Fruit fly (Drosophila melanogaster) whole organism, larva: ENCODE data around the gene CG11638.

Experiments
- noc ChIP-seq: fragments of 200-800 bp; sonication (Bioruptor generic); optimal IDR thresholded peaks from 3 replicates; lab custom pipeline; 2019; ENCODE audit warnings: missing biosample characterization, mild to moderate bottlenecking, missing genetic modification characterization, moderate library complexity

CG11638 gene

dm6 chrX:1026511-1026910 is at the start of gene CG11638, which contains the start of the genes CG32814 and CG3021:
CG11638 (minus strand) TSS chrX:1026703.
CG32814 (minus strand) TSS chrX:1026700.
CG3021 (plus strand) TSS chrX:1026791.
- TF ChIP-seq noc (tag; lab: Kevin White, UChicago): no peak

DNA sequence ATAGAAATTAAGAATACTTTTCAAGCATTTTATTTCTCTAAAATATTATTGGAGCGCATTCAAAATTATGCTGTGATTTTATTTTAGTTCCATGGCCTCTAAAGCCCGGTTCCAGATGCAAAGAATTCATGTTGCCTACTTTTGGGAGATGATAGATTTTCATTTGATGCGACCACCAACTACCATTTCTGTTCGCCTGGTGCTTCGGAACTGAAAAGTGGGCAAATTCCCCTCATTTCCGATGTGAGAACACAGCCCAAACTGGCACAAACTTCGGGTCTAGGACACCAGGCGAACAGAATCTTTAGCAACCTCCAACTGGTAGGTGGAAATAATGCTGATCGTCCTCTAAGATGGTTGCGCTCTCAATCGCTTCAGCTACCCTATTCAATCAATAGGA is 36.6 kb upstream of the CG11638 start:
- no peak for TF ChIP-seq noc (tag; lab: Kevin White, UChicago)

DNA sequence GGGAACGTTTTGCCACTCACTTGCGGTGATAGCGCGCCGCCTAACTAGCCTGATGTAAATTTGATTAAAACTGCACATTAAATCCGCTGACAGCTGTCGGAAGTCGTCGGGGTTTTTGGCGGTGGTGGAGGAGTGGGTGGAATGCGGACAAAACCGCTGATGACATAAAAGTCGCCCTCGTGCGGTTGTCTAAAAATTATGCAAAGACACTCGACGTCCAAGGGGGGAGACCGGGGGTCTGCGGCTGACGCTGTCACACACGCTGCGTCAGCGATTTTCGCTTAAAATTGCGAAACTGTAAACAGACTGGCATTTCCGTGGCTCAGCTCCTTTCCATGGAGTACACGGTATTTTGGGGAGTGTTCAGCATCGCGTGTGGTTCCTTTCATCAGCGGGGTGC is 29.8 kb upstream of the CG11638 start:
- TF ChIP-seq noc (tag; lab: Kevin White, UChicago): no peak

DNA sequence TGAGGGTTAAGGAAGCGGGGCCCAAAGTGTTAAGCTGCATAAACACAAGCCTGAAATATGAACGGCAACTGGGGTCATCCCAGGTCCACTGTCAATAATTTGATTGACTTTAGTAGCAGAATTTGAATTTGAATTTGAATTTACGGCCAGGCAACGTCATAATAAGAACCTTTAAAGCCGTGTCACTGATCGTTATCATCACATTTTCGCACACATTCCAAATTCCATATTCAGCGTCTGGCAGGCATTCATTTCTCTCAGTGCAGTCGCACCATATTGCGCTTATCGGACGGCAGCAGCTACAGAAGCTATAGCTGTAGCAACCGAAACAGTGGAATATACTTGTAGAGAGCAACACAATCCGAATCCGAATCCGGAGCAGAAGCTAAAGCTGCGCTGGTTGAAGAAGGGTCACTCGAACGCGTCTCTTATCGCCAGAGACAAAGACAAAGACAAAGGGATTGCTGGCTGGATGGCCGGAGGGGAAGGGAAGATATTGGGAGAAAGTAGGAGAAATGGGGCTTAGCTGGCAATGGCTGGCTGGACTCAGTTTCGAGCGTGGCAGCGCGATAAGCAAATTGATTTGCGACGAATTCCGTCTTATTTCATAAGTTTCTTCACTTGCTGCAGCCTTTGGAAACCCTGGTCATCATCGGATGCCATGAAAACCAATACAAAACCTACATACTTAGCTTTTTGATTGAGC is 26.3 kb upstream of the CG11638 start:
- peak; percentile 50 for TF ChIP-seq noc (tag; lab: Kevin White, UChicago)

- no peak for TF ChIP-seq noc (tag; lab: Kevin White, UChicago)
These were observed 24.7 kb upstream of the CG11638 start, which contains the start of gene CG14629 for dm6 chrX:1051251-1051629. CG14629 (plus strand) TSS chrX:1051525.

DNA sequence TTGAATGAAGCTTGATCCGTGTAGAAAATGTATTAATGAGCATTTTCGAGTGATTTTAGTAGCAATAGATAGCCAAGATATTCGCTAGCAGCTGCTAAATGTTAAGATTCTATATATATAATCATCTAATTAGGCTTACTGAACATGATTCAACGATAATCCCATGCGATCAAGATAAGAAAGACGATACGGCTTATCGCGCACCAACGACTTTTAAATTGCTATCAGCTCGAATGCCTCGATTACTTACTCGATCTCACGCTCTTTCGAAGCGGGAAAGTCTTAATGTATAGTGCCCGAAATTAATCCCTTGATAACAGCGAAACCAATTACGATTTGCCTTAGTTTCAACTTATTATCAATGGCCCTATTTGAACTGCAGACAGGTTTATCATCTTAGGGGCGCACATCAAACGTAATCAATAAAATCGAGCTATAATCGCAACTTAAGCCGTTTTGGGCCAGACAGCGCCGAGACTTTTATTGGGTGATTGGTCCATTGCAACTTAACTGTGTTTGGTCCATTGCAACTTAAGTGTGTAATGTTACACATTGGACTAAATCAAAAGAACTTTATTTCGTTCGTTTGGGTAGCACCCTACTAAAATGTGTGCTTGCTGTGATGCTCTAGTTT is 24.2 kb upstream of the CG11638 start:
- peak; percentile 3 for TF ChIP-seq noc (tag; lab: Kevin White, UChicago)

- no peak for TF ChIP-seq noc (tag; lab: Kevin White, UChicago)
These were observed 21.2 kb upstream of the CG11638 start for dm6 chrX:1047695-1048094.

DNA sequence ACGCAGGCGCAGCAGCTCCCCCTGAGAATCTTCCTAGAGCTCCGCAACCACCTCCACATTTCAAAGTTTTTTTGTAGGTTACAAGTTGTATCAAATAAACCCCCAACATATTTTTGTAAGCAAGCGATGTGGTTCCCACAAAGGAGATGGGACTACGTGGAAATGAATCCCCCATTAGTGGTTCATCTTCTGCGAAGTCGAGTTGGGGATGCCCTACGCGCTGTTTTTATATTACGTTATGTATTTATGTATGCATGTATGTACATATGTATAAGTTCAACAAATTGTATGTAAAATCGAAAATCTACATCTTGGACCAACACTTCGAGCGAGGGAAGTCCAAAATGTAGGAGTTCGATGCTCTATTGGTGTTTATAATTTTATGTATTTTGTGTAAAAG is 19.4 kb upstream of the CG11638 start, which contains the start of gene CG42259:
Gene CG42259, plus strand, starts transcription at position 301 of the 400 bp plus-strand sequence.
- no peak for TF ChIP-seq noc (tag; lab: Kevin White, UChicago)

- TF ChIP-seq noc (tag; lab: Kevin White, UChicago): peak; percentile 40
These were observed 15.0 kb upstream of the CG11638 start for dm6 chrX:1041407-1042038.

- TF ChIP-seq noc (tag; lab: Kevin White, UChicago): no peak
These were observed 6.6 kb upstream of the CG11638 start for dm6 chrX:1033066-1033465.

- TF ChIP-seq noc (tag; lab: Kevin White, UChicago): peak; percentile 38
These were observed 4.7 kb upstream of the CG11638 start, which contains the start of gene CG14630 for dm6 chrX:1031196-1031595. CG14630 (plus strand) TSS chrX:1031496.

DNA sequence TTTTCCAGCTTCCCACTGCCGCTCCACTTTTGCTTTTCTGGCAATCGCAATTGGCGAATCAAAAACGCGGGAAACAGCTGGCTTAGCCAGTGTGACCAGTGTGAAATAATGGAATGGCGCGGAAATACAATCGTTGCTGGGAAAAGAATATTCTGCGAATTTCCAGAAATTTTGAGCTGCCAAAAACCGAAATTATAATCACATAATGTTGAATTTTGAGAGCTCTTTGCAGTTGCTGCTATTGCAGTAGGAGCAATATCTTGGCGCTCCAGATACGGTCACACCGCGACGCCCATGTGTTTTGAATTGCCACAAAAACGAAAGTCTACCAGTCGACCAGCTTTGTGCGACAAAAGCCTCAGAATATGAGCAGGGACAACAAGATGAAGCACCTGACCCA is 4.0 kb upstream of the CG11638 start, which contains the start of the genes Cdc45 and Rpp21:
Gene Cdc45, minus strand, starts transcription at position 79 of the 400 bp plus-strand sequence.
Gene Rpp21, plus strand, starts transcription at position 281 of the 400 bp plus-strand sequence.
- no peak for TF ChIP-seq noc (tag; lab: Kevin White, UChicago)

DNA sequence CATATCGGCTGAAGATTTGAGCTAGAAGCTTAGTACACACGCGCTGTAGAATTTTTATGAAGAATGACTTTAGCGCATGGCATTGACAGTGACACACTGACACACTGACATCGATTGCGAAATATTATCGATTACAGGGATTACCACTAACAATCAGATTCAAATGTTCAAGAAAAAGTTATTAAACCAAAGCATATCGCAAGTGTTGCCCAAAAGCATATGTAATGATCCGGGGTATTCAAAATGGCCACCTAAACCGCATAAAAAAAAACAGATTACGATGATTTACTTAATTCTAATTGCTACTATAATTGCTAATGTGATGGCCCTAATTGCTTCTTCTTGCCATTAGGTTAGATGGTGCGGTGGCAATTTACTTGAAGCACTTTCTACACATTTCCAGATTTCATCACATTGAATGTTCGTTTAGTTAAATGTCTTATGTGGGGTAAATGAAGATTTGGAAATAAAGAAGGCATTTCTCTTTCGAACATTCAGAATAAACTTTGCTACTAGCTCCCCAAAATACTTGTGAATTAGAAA is 14.9 kb downstream of the CG11638 start, which contains the start of the genes TfIIA-S-2 and CG14631:
Gene TfIIA-S-2, minus strand, starts transcription at position 101 of the 543 bp plus-strand sequence.
Gene CG14631, plus strand, starts transcription at position 493 of the 543 bp plus-strand sequence.
- TF ChIP-seq noc (tag; lab: Kevin White, UChicago): no peak

dm6 chrX:1009468-1010259 is 16.8 kb downstream of the CG11638 start:
- no peak for TF ChIP-seq noc (tag; lab: Kevin White, UChicago)

DNA sequence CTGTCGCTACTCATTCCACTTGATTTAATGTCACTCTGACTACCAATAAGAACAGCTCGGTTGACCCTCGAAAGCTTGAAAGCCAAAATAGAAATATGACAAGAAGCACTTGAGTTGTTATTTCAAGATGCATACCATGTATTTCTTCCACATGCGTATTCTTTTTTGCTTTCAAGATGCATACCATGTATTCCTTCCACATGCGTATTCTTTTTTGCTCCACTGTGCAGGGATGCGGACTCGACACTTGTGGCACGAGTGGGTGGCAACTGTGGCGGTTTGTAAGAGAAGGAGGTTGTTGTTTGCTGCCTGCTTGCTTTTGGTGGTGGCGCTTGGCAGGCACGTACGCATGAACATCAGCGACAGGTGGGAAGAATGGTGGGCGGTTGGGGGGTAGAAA is 20.3 kb downstream of the CG11638 start:
- TF ChIP-seq noc (tag; lab: Kevin White, UChicago): no peak
